Fruit fly (Drosophila melanogaster) whole organism, embryonic: ENCODE measurements around the gene CG12177.

Experiments used
- Atf3 ChIP-seq: fragments of 200-800 bp; sonication (Bioruptor generic); optimal IDR thresholded peaks from 3 replicates; lab custom pipeline; 2016; ENCODE audit warnings: missing biosample characterization, missing genetic modification characterization
- CG10366 ChIP-seq: fragments of 200-800 bp; sonication (Bioruptor generic); IDR thresholded peaks from 2 replicates; pipeline ENCODE4 v1.3.6; 2022; ENCODE audit warnings: missing biosample characterization, missing genetic modification characterization
- CG10979 ChIP-seq: fragments of 200-800 bp; sonication (Bioruptor generic); optimal IDR thresholded peaks from 2 replicates; lab custom pipeline; 2018; ENCODE audit warnings: missing biosample characterization, mild to moderate bottlenecking, missing genetic modification characterization, moderate library complexity
- CG11247 ChIP-seq: fragments of 200-800 bp; sonication (Bioruptor generic); IDR thresholded peaks from 2 replicates; pipeline ENCODE4 v1.3.6; 2022; ENCODE audit warnings: missing biosample characterization, missing genetic modification characterization
- CG12219 ChIP-seq: fragments of 200-800 bp; sonication (Bioruptor generic); optimal IDR thresholded peaks from 3 replicates; lab custom pipeline; 2018; ENCODE audit warnings: missing biosample characterization, mild to moderate bottlenecking, missing genetic modification characterization
- CG12299 ChIP-seq: fragments of 200-800 bp; sonication (Bioruptor generic); optimal IDR thresholded peaks from 2 replicates; lab custom pipeline; 2018; ENCODE audit warnings: missing biosample characterization, mild to moderate bottlenecking, missing genetic modification characterization
- CG15269 ChIP-seq: fragments of 200-800 bp; sonication (Bioruptor generic); optimal IDR thresholded peaks from 2 replicates; lab custom pipeline; 2018; ENCODE audit warnings: missing biosample characterization, mild to moderate bottlenecking, missing genetic modification characterization, moderate library complexity
- CG1647 ChIP-seq: fragments of 200-800 bp; sonication (Bioruptor generic); optimal IDR thresholded peaks from 3 replicates; lab custom pipeline; 2016; ENCODE audit warnings: missing biosample characterization, missing genetic modification characterization
- CG2712 ChIP-seq: fragments of 200-800 bp; optimal IDR thresholded peaks from 3 replicates; lab custom pipeline; 2019; ENCODE audit warnings: missing biosample characterization, mild to moderate bottlenecking, missing genetic modification characterization, moderate library complexity
- CG30403 ChIP-seq: fragments of 200-800 bp; sonication (Bioruptor generic); optimal IDR thresholded peaks from 3 replicates; lab custom pipeline; 2016; ENCODE audit warnings: missing biosample characterization, missing genetic modification characterization
- CG3065 ChIP-seq: fragments of 200-800 bp; sonication (Bioruptor generic); optimal IDR thresholded peaks from 2 replicates; lab custom pipeline; 2016; ENCODE audit warnings: missing biosample characterization, missing genetic modification characterization
- CG31441 ChIP-seq: fragments of 200-800 bp; sonication (Bioruptor generic); IDR thresholded peaks from 2 replicates; pipeline ENCODE4 v1.3.6; 2022; ENCODE audit warnings: missing biosample characterization, missing genetic modification characterization
- CG3163 ChIP-seq: fragments of 200-800 bp; sonication (Bioruptor generic); optimal IDR thresholded peaks from 3 replicates; lab custom pipeline; 2016; ENCODE audit warnings: missing biosample characterization, missing genetic modification characterization
- CG3281 ChIP-seq: fragments of 200-800 bp; sonication (Bioruptor generic); optimal IDR thresholded peaks from 3 replicates; lab custom pipeline; 2017; ENCODE audit warnings: missing biosample characterization, mild to moderate bottlenecking, missing genetic modification characterization
- CG4360 ChIP-seq: fragments of 200-800 bp; sonication (Bioruptor generic); IDR thresholded peaks from 2 replicates; pipeline ENCODE4 v1.3.6; 2022; ENCODE audit warnings: missing biosample characterization, missing genetic modification characterization
- CG4820 ChIP-seq: fragments of 200-800 bp; sonication (Bioruptor generic); optimal IDR thresholded peaks from 3 replicates; lab custom pipeline; 2016; ENCODE audit warnings: missing biosample characterization, missing genetic modification characterization
- CG7987 ChIP-seq: fragments of 200-800 bp; sonication (Bioruptor generic); optimal IDR thresholded peaks from 2 replicates; lab custom pipeline; 2018; ENCODE audit warnings: missing biosample characterization, mild to moderate bottlenecking, missing genetic modification characterization, moderate library complexity
- CG9817 ChIP-seq: fragments of 200-800 bp; sonication (Bioruptor generic); optimal IDR thresholded peaks from 2 replicates; lab custom pipeline; 2018; ENCODE audit warnings: missing biosample characterization, mild to moderate bottlenecking, missing genetic modification characterization, moderate library complexity
- CG9876 ChIP-seq: fragments of 200-800 bp; sonication (Bioruptor generic); optimal IDR thresholded peaks from 2 replicates; lab custom pipeline; 2016; ENCODE audit warnings: missing biosample characterization, missing genetic modification characterization
- Doc2 ChIP-seq: fragments of 200-800 bp; sonication (Bioruptor generic); IDR thresholded peaks from 2 replicates; pipeline ENCODE4 v1.3.6; 2022; ENCODE audit warnings: missing biosample characterization, missing genetic modification characterization
- Eip74EF ChIP-seq, 2 experiments: fragments of 200-800 bp in 1 of 2; fragments of >200 bp in 1 of 2; sonication (Bioruptor generic) in 1 of 2; optimal IDR thresholded peaks; 2 replicates each; lab custom pipeline; 2017 to 2019; ENCODE audit warnings: missing biosample characterization in 2 of 2, missing genetic modification characterization in 2 of 2, mild to moderate bottlenecking in 1 of 2, moderate library complexity in 1 of 2
- Fer3 ChIP-seq: fragments of 200-800 bp; sonication (Bioruptor generic); optimal IDR thresholded peaks from 2 replicates; lab custom pipeline; 2018; ENCODE audit warnings: missing biosample characterization, mild to moderate bottlenecking, missing genetic modification characterization, moderate library complexity
- H2.0 ChIP-seq: fragments of 200-800 bp; sonication (Bioruptor generic); IDR thresholded peaks from 2 replicates; pipeline ENCODE4 v1.3.6; 2022; ENCODE audit warnings: missing biosample characterization, missing genetic modification characterization
- HLHmδ ChIP-seq: fragments of 200-800 bp; sonication (Bioruptor generic); optimal IDR thresholded peaks from 2 replicates; lab custom pipeline; 2018; ENCODE audit warnings: missing biosample characterization, mild to moderate bottlenecking, missing genetic modification characterization, moderate library complexity
- Hr51 ChIP-seq, 2 experiments: fragments of 200-800 bp; sonication (Bioruptor generic); optimal IDR thresholded peaks; 2 replicates in 1 of 2; 3 replicates in 1 of 2; lab custom pipeline; 2016 to 2018; ENCODE audit warnings: missing biosample characterization in 2 of 2, missing genetic modification characterization in 2 of 2, mild to moderate bottlenecking in 1 of 2, moderate library complexity in 1 of 2
- Jarid2 ChIP-seq: fragments of 200-800 bp; sonication (Bioruptor generic); optimal IDR thresholded peaks from 3 replicates; lab custom pipeline; 2017; ENCODE audit warnings: mild to moderate bottlenecking, missing biosample characterization, missing genetic modification reagents, missing genetic modification characterization
- Meics ChIP-seq: fragments of 200-800 bp; sonication (Bioruptor generic); optimal IDR thresholded peaks from 2 replicates; lab custom pipeline; 2017; ENCODE audit warnings: missing biosample characterization, mild to moderate bottlenecking, missing genetic modification characterization
- NC2α ChIP-seq: fragments of 200-800 bp; sonication (Bioruptor generic); optimal IDR thresholded peaks from 2 replicates; lab custom pipeline; 2016; ENCODE audit warnings: missing biosample characterization, missing genetic modification characterization
- Oaz ChIP-seq: fragments of 200-800 bp; sonication (Bioruptor generic); IDR thresholded peaks from 2 replicates; pipeline ENCODE4 v1.3.6; 2022; ENCODE audit warnings: missing biosample characterization, missing genetic modification characterization
- Rfx ChIP-seq: fragments of 200-800 bp; sonication (Bioruptor generic); IDR thresholded peaks from 2 replicates; pipeline ENCODE4 v1.3.6; 2022; ENCODE audit warnings: missing biosample characterization, missing genetic modification characterization
- Tbp ChIP-seq: fragments of >200 bp; optimal IDR thresholded peaks from 2 replicates; lab custom pipeline; 2018; ENCODE audit warnings: missing biosample characterization, missing genetic modification characterization
- Xbp1 ChIP-seq: fragments of 200-800 bp; sonication (Bioruptor generic); optimal IDR thresholded peaks from 3 replicates; lab custom pipeline; 2016; ENCODE audit warnings: missing biosample characterization, mild to moderate bottlenecking, missing genetic modification characterization
- bowl ChIP-seq: fragments of 200-800 bp; sonication (Bioruptor generic); IDR thresholded peaks from 2 replicates; pipeline ENCODE4 v1.3.6; 2022; ENCODE audit warnings: missing biosample characterization, missing genetic modification characterization
- cad ChIP-seq: fragments of >200 bp; optimal IDR thresholded peaks from 2 replicates; lab custom pipeline; 2017; ENCODE audit warnings: missing biosample characterization, missing genetic modification characterization
- dpn ChIP-seq, 2 experiments: fragments of 200-800 bp; sonication (Bioruptor generic); optimal IDR thresholded peaks; 3 replicates each; lab custom pipeline; 2016; ENCODE audit warnings: missing biosample characterization in 2 of 2, missing genetic modification characterization in 2 of 2
- dysf ChIP-seq: fragments of 200-800 bp; sonication (Bioruptor generic); IDR thresholded peaks from 3 replicates; pipeline ENCODE4 v1.3.6; 2022; ENCODE audit warnings: missing biosample characterization, missing genetic modification characterization
- ewg ChIP-seq: fragments of 200-800 bp; sonication (Bioruptor generic); optimal IDR thresholded peaks from 3 replicates; lab custom pipeline; 2017; ENCODE audit warnings: mild to moderate bottlenecking, missing biosample characterization, missing genetic modification reagents, missing genetic modification characterization
- exex ChIP-seq: fragments of 200-800 bp; sonication (Bioruptor generic); optimal IDR thresholded peaks from 4 replicates; lab custom pipeline; 2018; ENCODE audit warnings: missing biosample characterization, mild to moderate bottlenecking, missing genetic modification characterization, moderate library complexity
- fd64A ChIP-seq: fragments of 200-800 bp; sonication (Bioruptor generic); optimal IDR thresholded peaks from 3 replicates; lab custom pipeline; 2018; ENCODE audit warnings: missing biosample characterization, mild to moderate bottlenecking, missing genetic modification characterization
- gsb ChIP-seq: fragments of 200-800 bp; sonication (Bioruptor generic); IDR thresholded peaks from 2 replicates; pipeline ENCODE4 v1.3.6; 2022; ENCODE audit warnings: missing biosample characterization, missing genetic modification characterization
- her ChIP-seq: fragments of 200-800 bp; sonication (Bioruptor generic); optimal IDR thresholded peaks from 2 replicates; lab custom pipeline; 2016; ENCODE audit warnings: missing biosample characterization, missing genetic modification characterization
- ind ChIP-seq: fragments of 200-800 bp; sonication (Bioruptor generic); optimal IDR thresholded peaks from 3 replicates; lab custom pipeline; 2016; ENCODE audit warnings: missing biosample characterization, missing genetic modification characterization
- jing ChIP-seq: fragments of 200-800 bp; sonication (Bioruptor generic); optimal IDR thresholded peaks from 2 replicates; lab custom pipeline; 2018; ENCODE audit warnings: missing biosample characterization, mild to moderate bottlenecking, missing genetic modification characterization
- knrl ChIP-seq: fragments of 200-800 bp; sonication (Bioruptor generic); IDR thresholded peaks from 3 replicates; pipeline ENCODE4 v1.3.6; 2022; ENCODE audit warnings: missing biosample characterization, missing genetic modification characterization; ENCODE audit not compliant: partially characterized antibody
- onecut ChIP-seq: fragments of 200-800 bp; sonication (Bioruptor generic); IDR thresholded peaks from 2 replicates; pipeline ENCODE4 v1.3.6; 2022; ENCODE audit warnings: missing biosample characterization, missing genetic modification characterization
- pfk ChIP-seq: fragments of 200-800 bp; sonication (Bioruptor generic); optimal IDR thresholded peaks from 2 replicates; lab custom pipeline; 2018; ENCODE audit warnings: missing biosample characterization, mild to moderate bottlenecking, missing genetic modification characterization, moderate library complexity
- sima ChIP-seq: fragments of 200-800 bp; sonication (Bioruptor generic); optimal IDR thresholded peaks from 2 replicates; lab custom pipeline; 2016; ENCODE audit warnings: missing biosample characterization, missing genetic modification characterization
- sob ChIP-seq: fragments of 200-800 bp; sonication (Bioruptor generic); IDR thresholded peaks from 2 replicates; pipeline ENCODE4 v1.3.6; 2022; ENCODE audit warnings: missing biosample characterization, missing genetic modification characterization
- stc ChIP-seq: fragments of 200-800 bp; sonication (Bioruptor generic); IDR thresholded peaks from 2 replicates; pipeline ENCODE4 v1.3.6; 2022; ENCODE audit warnings: missing biosample characterization, missing genetic modification characterization
- zf30C ChIP-seq: fragments of 200-800 bp; sonication (Bioruptor generic); optimal IDR thresholded peaks from 3 replicates; lab custom pipeline; 2018; ENCODE audit warnings: missing biosample characterization, mild to moderate bottlenecking, missing genetic modification characterization

CG12177 gene

dm6 chrX:13639998-13640691 lies 40.2 kb downstream of the CG12177 start (continued):
- peak; percentile 71 for TF ChIP-seq knrl (GFP tag; lab: Robert Waterston, UW)
- TF ChIP-seq sob (GFP tag; lab: Robert Waterston, UW), result peak; percentile 99
- TF ChIP-seq ewg, result peak; percentile 96
- peak; percentile 99 for TF ChIP-seq ind (GFP tag; lab: Kevin White, UChicago)
- peak; percentile 96 for TF ChIP-seq CG7987 (GFP tag; lab: Kevin White, UChicago)
- TF ChIP-seq CG11247 (GFP tag; lab: Robert Waterston, UW), result peak; percentile 99
- TF ChIP-seq fd64A, result peak; percentile 98
- peak; percentile 99 for TF ChIP-seq jing
- peak; percentile 97 for TF ChIP-seq her (GFP tag; lab: Kevin White, UChicago)
- peak; percentile 98 for TF ChIP-seq CG9817
- TF ChIP-seq CG9876 (GFP tag; lab: Kevin White, UChicago), result peak; percentile 97
- TF ChIP-seq Xbp1, result peak; percentile 99
- peak; percentile 98 for TF ChIP-seq NC2α (GFP tag; lab: Kevin White, UChicago)
- TF ChIP-seq pfk (GFP tag; lab: Kevin White, UChicago), result peak; percentile 56
- TF ChIP-seq gsb, result peak; percentile 98
- TF ChIP-seq cad (GFP tag; lab: Kevin White, UChicago), result no peak
- TF ChIP-seq sima (GFP tag; lab: Kevin White, UChicago), result peak; percentile 96
- TF ChIP-seq Fer3, result peak; percentile 99
- TF ChIP-seq Rfx, result peak; percentile 99
- TF ChIP-seq CG30403 (GFP tag; lab: Kevin White, UChicago), result peak; percentile 98
- peak; percentile 98 for TF ChIP-seq Atf3 (GFP tag; lab: Kevin White, UChicago)
- TF ChIP-seq bowl (GFP tag; lab: Robert Waterston, UW), result peak; percentile 99
- peak; percentile 93 for TF ChIP-seq Jarid2
- TF ChIP-seq CG3065 (GFP tag; lab: Kevin White, UChicago), result peak; percentile 96
- peak; percentile 88 for TF ChIP-seq CG4360 (GFP tag; lab: Robert Waterston, UW)
- TF ChIP-seq dpn (GFP tag; optimal IDR thresholded peaks at IDR 0.05; lab: Kevin White, UChicago), result peak; percentile 99
- peak; percentile 93 for TF ChIP-seq CG31441
- no peak for TF ChIP-seq Tbp
- TF ChIP-seq CG2712, result peak; percentile 99
- peak; percentile 99 for TF ChIP-seq stc (GFP tag; lab: Robert Waterston, UW)
- TF ChIP-seq CG10979 (tag; lab: Kevin White, UChicago), result peak; percentile 98
- TF ChIP-seq dysf (GFP tag; lab: Robert Waterston, UW), result peak; percentile 99
- TF ChIP-seq exex, result peak; percentile 96
- TF ChIP-seq CG12299 (tag; lab: Kevin White, UChicago), result peak; percentile 98
- peak; percentile 98 for TF ChIP-seq CG4820 (GFP tag; lab: Kevin White, UChicago)
- peak; percentile 99 for TF ChIP-seq Oaz (GFP tag; lab: Robert Waterston, UW)
- TF ChIP-seq zf30C, result no peak
- TF ChIP-seq H2.0 (GFP tag; lab: Robert Waterston, UW), result peak; percentile 98
- TF ChIP-seq CG12219 (GFP tag; lab: Kevin White, UChicago), result peak; percentile 100
- TF ChIP-seq Doc2 (GFP tag; lab: Robert Waterston, UW), result peak; percentile 96
- peak; percentile 99 for TF ChIP-seq Meics (GFP tag; lab: Kevin White, UChicago)
- peak; percentile 93 for TF ChIP-seq CG3163 (GFP tag; lab: Kevin White, UChicago)
- peak in 1 of 2 experiments; percentile 98 for TF ChIP-seq Eip74EF (GFP tag; optimal IDR thresholded peaks at IDR 0.05; lab: Kevin White, UChicago)
- peak; percentile 99 for TF ChIP-seq CG10366 (GFP tag; lab: Robert Waterston, UW)
- TF ChIP-seq CG1647 (GFP tag; lab: Kevin White, UChicago), result peak; percentile 98
- TF ChIP-seq onecut (GFP tag; lab: Robert Waterston, UW), result peak; percentile 98
- no peak for TF ChIP-seq HLHmδ
- TF ChIP-seq Hr51 (GFP tag; optimal IDR thresholded peaks at IDR 0.05; lab: Kevin White, UChicago), result peak; percentile 98 to 99
- TF ChIP-seq CG3281, result peak; percentile 98
- TF ChIP-seq CG15269 (tag; lab: Kevin White, UChicago), result peak; percentile 99
